Fruit fly (Drosophila melanogaster): ENCODE data around the gene CG8191.

Gene CG8191

DNA sequence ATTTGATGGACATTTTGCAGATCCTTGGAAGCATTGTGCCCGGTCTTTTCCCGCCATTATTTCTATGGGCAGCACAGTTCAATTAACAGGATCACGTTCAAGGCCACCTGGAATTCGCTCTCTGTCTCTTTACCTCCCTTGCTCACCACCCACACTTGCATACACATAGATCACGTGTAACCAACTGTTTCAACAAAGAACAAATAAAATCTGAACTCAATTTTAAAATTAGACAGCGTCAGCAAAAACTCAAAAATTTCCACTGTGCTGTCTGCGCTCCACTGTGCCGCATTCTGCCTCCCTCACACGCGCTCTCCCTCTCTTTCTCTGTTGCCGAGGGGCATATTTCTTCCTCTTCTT lies 22.4 kb upstream of the CG8191 start:
- TF ChIP-seq Hr78 (GFP tag; optimal IDR thresholded peaks at IDR 0.05) (no peak), woc (GFP tag; optimal IDR thresholded peaks at IDR 0.05) (peak; percentile 3), Hr83 (GFP tag; optimal IDR thresholded peaks at IDR 0.05; ENCODE audit: poor library complexity, severe bottlenecking) (peak; percentile 13), ey (GFP tag; optimal IDR thresholded peaks at IDR 0.05) (peak; percentile 9), br (GFP tag; optimal IDR thresholded peaks at IDR 0.05) (peak; percentile 36), foxo (GFP tag; optimal IDR thresholded peaks at IDR 0.05) (peak in 1 of 2 experiments; percentile 40), Hnf4 (GFP tag; optimal IDR thresholded peaks at IDR 0.05) (peak; percentile 4), HLH106 (tag; optimal IDR thresholded peaks at IDR 0.05) (no peak), psq (GFP tag; optimal IDR thresholded peaks at IDR 0.05) (peak; percentile 6), rgr (GFP tag; optimal IDR thresholded peaks at IDR 0.05) (peak; percentile 38)

DNA sequence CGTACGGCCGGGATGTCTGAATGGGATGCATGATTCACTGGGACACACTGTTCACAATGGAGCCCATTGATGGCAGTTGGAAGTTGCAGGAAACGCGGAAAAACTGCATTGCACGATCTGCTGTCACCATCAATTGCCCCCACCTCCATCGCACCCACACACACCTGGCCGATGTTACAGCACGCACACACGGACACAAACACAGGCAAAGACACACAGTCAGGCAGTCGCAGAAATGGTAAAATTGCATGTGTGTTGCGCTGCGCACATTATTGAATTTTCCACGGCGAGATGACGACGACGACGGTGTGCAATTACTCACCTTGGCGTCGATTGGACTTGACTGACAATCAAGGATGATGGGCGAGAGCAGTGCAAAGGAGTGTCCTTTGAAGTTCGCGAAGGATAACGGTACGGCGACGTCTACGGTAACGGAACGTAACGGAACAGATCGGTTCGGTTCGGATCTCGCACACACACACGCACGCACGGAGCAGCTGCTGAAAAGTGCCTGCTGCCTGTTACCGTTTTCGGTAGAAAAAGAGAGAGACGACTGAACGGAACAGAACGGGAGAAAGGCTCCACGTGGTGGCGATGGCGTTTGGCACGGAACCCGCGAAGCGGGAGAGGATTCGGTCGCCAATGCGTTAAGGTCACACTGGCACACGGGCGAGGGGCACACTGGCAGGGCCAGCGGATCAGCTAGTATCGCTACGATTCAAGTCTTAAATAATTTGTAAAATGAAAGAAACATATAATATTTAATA lies 21.8 kb upstream of the CG8191 start, which contains the start of the genes CG9281 and CG15601:
CG9281 (minus strand) TSS at position 556 of the 767 bp plus-strand sequence.
CG15601 (plus strand) TSS at position 664 of the 767 bp plus-strand sequence.
- peak; percentile 22 for TF ChIP-seq N (GFP tag; optimal IDR thresholded peaks at IDR 0.05)
- no peak for TF ChIP-seq rgr (GFP tag; optimal IDR thresholded peaks at IDR 0.05)
- TF ChIP-seq CrebA (GFP tag; optimal IDR thresholded peaks at IDR 0.05; ENCODE audit: borderline replicate concordance), result no peak
- no peak for TF ChIP-seq Rel (GFP tag; optimal IDR thresholded peaks at IDR 0.05)
- peak; percentile 8 for TF ChIP-seq Rel (tag; optimal IDR thresholded peaks at IDR 0.05)
- TF ChIP-seq Sp1 (GFP tag; optimal IDR thresholded peaks at IDR 0.05), result peak; percentile 30
- peak; percentile 3 for TF ChIP-seq HLH106 (tag; optimal IDR thresholded peaks at IDR 0.05)
- TF ChIP-seq sv (GFP tag; optimal IDR thresholded peaks at IDR 0.05), result peak; percentile 22
- TF ChIP-seq foxo (GFP tag; optimal IDR thresholded peaks at IDR 0.05), result no peak

DNA sequence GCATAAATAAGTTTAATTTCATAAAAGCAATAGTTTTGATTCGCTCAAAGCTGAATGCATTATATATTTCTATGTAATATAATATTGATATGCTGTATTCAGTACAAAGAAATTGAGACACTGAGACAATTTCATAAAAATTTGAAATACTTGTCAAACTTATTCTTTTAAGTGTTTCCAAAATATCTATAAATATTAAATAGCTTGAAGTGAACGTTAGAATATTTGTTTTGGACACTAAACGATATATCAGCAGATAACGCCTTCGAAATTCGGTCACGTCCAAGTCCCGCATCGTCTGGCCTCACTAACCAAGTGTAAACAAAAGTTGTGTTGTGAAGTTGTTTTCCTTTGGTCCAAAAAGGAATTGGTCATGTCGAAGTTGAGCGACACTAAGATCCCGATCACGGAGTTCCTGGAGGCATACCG lies 21.2 kb upstream of the CG8191 start:
- peak; percentile 68 for TF ChIP-seq Myc (optimal IDR thresholded peaks at IDR 0.05)
- no peak for TF ChIP-seq ey (GFP tag; optimal IDR thresholded peaks at IDR 0.05)
- TF ChIP-seq psq (GFP tag; optimal IDR thresholded peaks at IDR 0.05), result no peak
- TF ChIP-seq jim (GFP tag; optimal IDR thresholded peaks at IDR 0.05), result no peak

DNA sequence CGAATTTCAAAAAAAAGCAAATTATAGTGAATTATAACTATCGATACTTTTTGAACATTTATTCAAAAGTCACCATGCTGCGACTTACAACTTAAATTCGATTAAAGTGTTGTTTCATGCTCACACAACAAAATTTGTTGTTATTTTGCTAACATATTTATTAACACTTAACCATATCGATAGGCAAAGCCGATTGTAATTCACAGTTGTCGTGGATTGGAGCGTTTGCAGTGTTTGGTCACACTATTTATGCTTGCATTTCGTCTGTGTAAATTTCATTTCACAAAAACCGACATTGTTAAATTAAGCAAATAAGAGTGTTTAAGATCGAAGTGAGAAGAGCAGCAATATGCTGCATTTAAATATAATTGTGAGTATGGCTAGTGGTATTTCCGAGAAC lies 19.6 kb upstream of the CG8191 start, which contains the start of gene HUWE1:
HUWE1 (plus strand) TSS at position 220 of the 400 bp plus-strand sequence.
- TF ChIP-seq sv (GFP tag; optimal IDR thresholded peaks at IDR 0.05), result no peak
- no peak for TF ChIP-seq psq (GFP tag; optimal IDR thresholded peaks at IDR 0.05)
- TF ChIP-seq OdsH (GFP tag; optimal IDR thresholded peaks at IDR 0.05), result no peak
- TF ChIP-seq Sp1 (GFP tag; optimal IDR thresholded peaks at IDR 0.05), result peak; percentile 19
- no peak for TF ChIP-seq HLH106 (tag; optimal IDR thresholded peaks at IDR 0.05)
- no peak for TF ChIP-seq Abd-B (GFP tag; optimal IDR thresholded peaks at IDR 0.05)
- no peak for TF ChIP-seq Rel (GFP tag; optimal IDR thresholded peaks at IDR 0.05)
- peak; percentile 27 for TF ChIP-seq Rel (tag; optimal IDR thresholded peaks at IDR 0.05)
- TF ChIP-seq sage (GFP tag; optimal IDR thresholded peaks at IDR 0.05), result no peak

DNA sequence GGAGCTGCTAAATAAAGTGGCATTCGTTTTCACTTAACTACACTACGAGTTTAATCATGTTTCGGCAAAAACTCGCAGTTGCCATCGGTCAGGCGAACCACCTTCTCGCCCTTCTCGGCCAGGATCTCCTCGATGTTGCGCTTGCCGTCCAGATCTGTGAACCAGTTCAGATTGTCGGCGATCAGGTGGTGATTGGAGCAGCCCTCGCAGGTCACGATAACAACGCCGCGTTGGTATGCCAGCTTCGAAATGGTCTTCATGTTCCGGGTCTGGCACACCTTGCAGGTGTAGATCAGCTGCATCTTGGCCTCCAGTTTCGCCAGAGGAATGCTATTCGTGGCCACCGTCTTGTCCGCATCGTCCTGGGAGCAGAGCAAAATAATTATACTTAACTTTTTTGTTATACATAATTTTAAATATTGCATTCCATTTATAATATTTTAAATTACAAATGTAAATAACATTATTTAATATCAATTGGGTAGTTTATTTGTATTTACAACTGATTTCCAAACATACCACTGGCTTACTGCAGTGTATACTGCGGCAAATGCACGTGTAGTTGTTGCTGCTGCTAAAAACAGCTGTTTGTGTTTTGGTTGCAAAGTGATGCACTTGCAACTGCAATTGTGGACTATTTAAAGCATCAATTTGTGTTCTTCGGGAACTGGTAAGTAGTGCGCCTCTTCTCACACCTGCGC lies 1.4 kb downstream of the CG8191 start:
- TF ChIP-seq N (GFP tag; optimal IDR thresholded peaks at IDR 0.05) (no peak), Dfd (GFP tag; optimal IDR thresholded peaks at IDR 0.05) (no peak), dsf (GFP tag; optimal IDR thresholded peaks at IDR 0.05; ENCODE audit: borderline replicate concordance) (no peak), woc (GFP tag; optimal IDR thresholded peaks at IDR 0.05) (no peak), Myc (optimal IDR thresholded peaks at IDR 0.05) (no peak), rgr (GFP tag; optimal IDR thresholded peaks at IDR 0.05) (no peak), HLH106 (tag; optimal IDR thresholded peaks at IDR 0.05) (no peak), Hnf4 (GFP tag; optimal IDR thresholded peaks at IDR 0.05) (no peak), jim (GFP tag; optimal IDR thresholded peaks at IDR 0.05) (no peak), GATAd (GFP tag; optimal IDR thresholded peaks at IDR 0.05) (no peak), pan (optimal IDR thresholded peaks at IDR 0.05) (no peak), Rel (GFP tag; optimal IDR thresholded peaks at IDR 0.05) (no peak), Rel (tag; optimal IDR thresholded peaks at IDR 0.05) (no peak), tai (GFP tag; optimal IDR thresholded peaks at IDR 0.05) (no peak), foxo (GFP tag; optimal IDR thresholded peaks at IDR 0.05) (no peak), Dif (GFP tag; optimal IDR thresholded peaks at IDR 0.05; ENCODE audit: partially characterized antibody) (no peak), Sp1 (GFP tag; optimal IDR thresholded peaks at IDR 0.05) (no peak)
